Worm (Caenorhabditis elegans) whole organism, young adult: ENCODE measurements around the gene F53F4.4.

Source experiments
- lin-26 ChIP-seq: fragments of 200-800 bp; sonication (Bioruptor generic); IDR thresholded peaks from 2 replicates; pipeline ENCODE4 v1.3.6; 2022; ENCODE audit warnings: missing genetic modification reagents, missing genetic modification characterization, missing compliant biosample characterization
- snpc-4 ChIP-seq, 5 experiments: fragments of 150-350 bp in 1 of 5; sonication (generic microtip) in 4 of 5; optimal IDR thresholded peaks; 2 replicates each; lab custom pipeline; 2014 to 2018; ENCODE audit warnings: missing genetic modification characterization in 5 of 5, missing biosample characterization in 3 of 5, antibody characterized with exemption in 2 of 5, mild to moderate bottlenecking in 2 of 5, missing compliant biosample characterization in 2 of 5, missing genotype in 2 of 5, moderate library complexity in 2 of 5, missing genetic modification reagents in 1 of 5

DNA sequence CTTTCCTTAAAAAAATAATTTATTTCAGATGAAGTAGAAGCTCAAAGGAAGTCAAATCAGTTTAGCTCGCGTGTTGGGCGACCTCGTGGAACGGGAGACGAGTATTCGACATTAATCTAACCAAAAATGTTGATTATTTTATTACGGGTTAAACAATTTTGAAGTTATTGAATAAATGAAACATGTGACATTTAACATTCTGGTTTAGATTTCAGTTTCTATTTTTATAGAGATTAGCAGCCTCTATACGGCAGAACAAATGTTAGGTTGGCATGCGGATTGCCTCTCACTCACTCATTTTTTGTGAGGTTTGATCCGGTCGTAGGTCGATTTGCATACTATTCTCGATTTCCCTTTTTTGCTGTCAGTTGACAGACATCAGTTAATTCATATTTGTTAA is 8.7 kb upstream of the F53F4.4 start, which contains the start of gene F53F4.1:
- TF ChIP-seq lin-26 (GFP tag; lab: Robert Waterston, UW) (no peak), snpc-4 (GFP tag; optimal IDR thresholded peaks at IDR 0.05; lab: Kevin White, UChicago) (no peak), snpc-4 (tag; optimal IDR thresholded peaks at IDR 0.05; lab: Kevin White, UChicago) (no peak)
